Worm (Caenorhabditis elegans) whole organism, L3 larva: ENCODE results near the gene Y41E3.22.
"Not testable (repeated sequence)": the region's sequence is repeated elsewhere in the genome, so short reads cannot be mapped to it uniquely, and the experiment has no call there.

Experiments used
- ZK546.5 ChIP-seq: sonication (generic microtip); optimal IDR thresholded peaks from 2 replicates; lab custom pipeline; 2017; ENCODE audit warnings: missing biosample characterization, missing genetic modification characterization
- aly-2 ChIP-seq: fragments of 150-350 bp; optimal IDR thresholded peaks from 2 replicates; lab custom pipeline; 2014; ENCODE audit warnings: missing biosample characterization, missing genetic modification characterization
- ama-1 ChIP-seq: fragments of 150-350 bp; optimal IDR thresholded peaks from 2 replicates; lab custom pipeline; 2018
- ceh-16 ChIP-seq: sonication (generic microtip); optimal IDR thresholded peaks from 2 replicates; lab custom pipeline; 2017; ENCODE audit warnings: missing biosample characterization, missing genetic modification characterization
- ceh-28 ChIP-seq: fragments of 150-350 bp; optimal IDR thresholded peaks from 2 replicates; lab custom pipeline; 2014; ENCODE audit warnings: missing biosample characterization, missing genetic modification reagents, missing genetic modification characterization
- ceh-9 ChIP-seq: sonication (generic microtip); optimal IDR thresholded peaks from 2 replicates; lab custom pipeline; 2018; ENCODE audit warnings: missing biosample characterization, missing genetic modification characterization
- daf-12 ChIP-seq: fragments of 150-350 bp; optimal IDR thresholded peaks from 2 replicates; lab custom pipeline; 2014; ENCODE audit warnings: missing biosample characterization, missing genetic modification reagents, missing genetic modification characterization
- egl-27 ChIP-seq: sonication (generic microtip); optimal IDR thresholded peaks from 4 replicates; lab custom pipeline; 2017; ENCODE audit warnings: missing biosample characterization, missing genetic modification reagents, missing genetic modification characterization
- egl-5 ChIP-seq: fragments of 150-350 bp; optimal IDR thresholded peaks from 2 replicates; lab custom pipeline; 2017; ENCODE audit warnings: missing biosample characterization, missing genetic modification reagents, missing genetic modification characterization, inconsistent platforms
- elt-1 ChIP-seq: fragments of 150-350 bp; optimal IDR thresholded peaks from 2 replicates; lab custom pipeline; 2014; ENCODE audit warnings: missing biosample characterization, missing genetic modification characterization
- elt-2 ChIP-seq: sonication (generic microtip); optimal IDR thresholded peaks from 2 replicates; lab custom pipeline; 2016; ENCODE audit warnings: missing genetic modification reagents, mild to moderate bottlenecking, missing genetic modification characterization, missing compliant biosample characterization
- eor-1 ChIP-seq, 2 experiments: fragments of 150-350 bp; optimal IDR thresholded peaks; 2 replicates each; lab custom pipeline; 2014 to 2018; ENCODE audit warnings: missing biosample characterization in 2 of 2, missing genetic modification characterization in 2 of 2
- fkh-10 ChIP-seq: sonication (generic microtip); optimal IDR thresholded peaks from 2 replicates; lab custom pipeline; 2017; ENCODE audit warnings: missing biosample characterization, missing genetic modification reagents, missing genetic modification characterization
- fkh-2 ChIP-seq: fragments of 150-350 bp; optimal IDR thresholded peaks from 2 replicates; lab custom pipeline; 2014; ENCODE audit warnings: missing biosample characterization, missing genetic modification reagents, missing genetic modification characterization
- fos-1 ChIP-seq: fragments of 150-350 bp; optimal IDR thresholded peaks from 2 replicates; lab custom pipeline; 2014; ENCODE audit warnings: missing biosample characterization, missing genetic modification characterization
- jun-1 ChIP-seq: fragments of 150-350 bp; optimal IDR thresholded peaks from 2 replicates; lab custom pipeline; 2014; ENCODE audit warnings: missing biosample characterization, missing genetic modification reagents, missing genetic modification characterization
- lin-15B ChIP-seq: fragments of 150-350 bp; optimal IDR thresholded peaks from 2 replicates; lab custom pipeline; 2014; ENCODE audit warnings: missing biosample characterization, missing genetic modification characterization
- lin-39 ChIP-seq: fragments of 150-350 bp; optimal IDR thresholded peaks from 2 replicates; lab custom pipeline; 2018; ENCODE audit warnings: missing biosample characterization, missing genetic modification reagents, missing genetic modification characterization
- lsy-12 ChIP-seq: sonication (generic microtip); optimal IDR thresholded peaks from 2 replicates; lab custom pipeline; 2016; ENCODE audit warnings: mild to moderate bottlenecking, missing genetic modification characterization, missing compliant biosample characterization
- mdl-1 ChIP-seq: fragments of 150-350 bp; optimal IDR thresholded peaks from 2 replicates; lab custom pipeline; 2014; ENCODE audit warnings: missing biosample characterization, missing genetic modification characterization
- nfya-1 ChIP-seq: sonication (generic microtip); optimal IDR thresholded peaks from 2 replicates; lab custom pipeline; 2017; ENCODE audit warnings: missing genetic modification characterization, mild to moderate bottlenecking, missing compliant biosample characterization, antibody characterized with exemption, moderate library complexity; ENCODE audit not compliant: insufficient read depth
- nhr-23 ChIP-seq: fragments of 150-350 bp; optimal IDR thresholded peaks from 2 replicates; lab custom pipeline; 2014; ENCODE audit warnings: missing biosample characterization, missing genetic modification reagents, missing genetic modification characterization
- nhr-237 ChIP-seq: fragments of 150-350 bp; optimal IDR thresholded peaks from 2 replicates; lab custom pipeline; 2014; ENCODE audit warnings: missing biosample characterization, missing genetic modification characterization
- nhr-25 ChIP-seq: sonication (generic microtip); optimal IDR thresholded peaks from 2 replicates; lab custom pipeline; 2017; ENCODE audit warnings: missing biosample characterization, missing genetic modification characterization
- nhr-28 ChIP-seq: fragments of 150-350 bp; optimal IDR thresholded peaks from 2 replicates; lab custom pipeline; 2014; ENCODE audit warnings: missing biosample characterization, missing genetic modification characterization
- nhr-43 ChIP-seq: sonication (generic microtip); optimal IDR thresholded peaks from 2 replicates; lab custom pipeline; 2016; ENCODE audit warnings: mild to moderate bottlenecking, missing genetic modification characterization, missing compliant biosample characterization; ENCODE audit not compliant: poor library complexity, severe bottlenecking
- nhr-76 ChIP-seq: fragments of 150-350 bp; sonication (generic microtip); optimal IDR thresholded peaks from 5 replicates; lab custom pipeline; 2014; ENCODE audit warnings: missing biosample characterization, missing genetic modification characterization
- nhr-77 ChIP-seq: fragments of 150-350 bp; optimal IDR thresholded peaks from 2 replicates; lab custom pipeline; 2014; ENCODE audit warnings: missing biosample characterization, missing genetic modification characterization
- pqm-1 ChIP-seq: fragments of 150-350 bp; optimal IDR thresholded peaks from 2 replicates; lab custom pipeline; 2017; ENCODE audit warnings: missing biosample characterization, missing genetic modification characterization, inconsistent platforms
- sea-2 ChIP-seq: fragments of 150-350 bp; sonication (generic microtip); optimal IDR thresholded peaks from 4 replicates; lab custom pipeline; 2014; ENCODE audit warnings: missing biosample characterization, missing genetic modification reagents, missing genetic modification characterization
- tbx-2 ChIP-seq: sonication (generic microtip); optimal IDR thresholded peaks from 2 replicates; lab custom pipeline; 2016; ENCODE audit warnings: mild to moderate bottlenecking, missing genetic modification characterization, missing compliant biosample characterization
- unc-39 ChIP-seq: sonication (generic microtip); optimal IDR thresholded peaks from 4 replicates; lab custom pipeline; 2017; ENCODE audit warnings: missing biosample characterization, missing genetic modification characterization
- unc-62 ChIP-seq: fragments of 150-350 bp; sonication (generic microtip); optimal IDR thresholded peaks from 4 replicates; lab custom pipeline; 2014; ENCODE audit warnings: missing biosample characterization, missing genetic modification reagents, missing genetic modification characterization
- zag-1 ChIP-seq: fragments of 150-350 bp; optimal IDR thresholded peaks from 2 replicates; lab custom pipeline; 2014; ENCODE audit warnings: missing biosample characterization, missing genetic modification characterization
- ztf-11 ChIP-seq: fragments of 150-350 bp; optimal IDR thresholded peaks from 2 replicates; lab custom pipeline; 2014; ENCODE audit warnings: missing biosample characterization, missing genetic modification characterization
- ztf-4 ChIP-seq: fragments of 150-350 bp; optimal IDR thresholded peaks from 2 replicates; lab custom pipeline; 2014; ENCODE audit warnings: missing biosample characterization, missing genetic modification characterization

The Y41E3.22 gene

ce11 chrIV:14932640-14933039, 17.9 kb upstream of the Y41E3.22 start, which contains the start of gene Y57G11C.1131:
Gene Y57G11C.1131, plus strand, starts transcription at chrIV:14932972.
- TF ChIP-seq nhr-77 (tag; lab: Kevin White, UChicago) (no peak), fos-1 (no peak), ceh-9 (tag; lab: Kevin White, UChicago) (no peak), lin-39 (tag; lab: Kevin White, UChicago) (no peak), ama-1 (no peak), nhr-28 (tag; lab: Kevin White, UChicago) (no peak), nhr-43 (tag; lab: Kevin White, UChicago) (no peak), egl-5 (tag; lab: Kevin White, UChicago) (no peak), pqm-1 (tag; lab: Kevin White, UChicago) (no peak), ztf-11 (tag; lab: Kevin White, UChicago) (no peak), nfya-1 (tag; lab: Kevin White, UChicago) (no peak), fkh-10 (GFP tag; lab: Kevin White, UChicago) (no peak), lsy-12 (no peak), jun-1 (tag; lab: Kevin White, UChicago) (no peak), zag-1 (tag; lab: Kevin White, UChicago) (no peak), ZK546.5 (tag; lab: Kevin White, UChicago) (no peak)

- TF ChIP-seq unc-62 (GFP tag; lab: Kevin White, UChicago) = no peak
- no peak for TF ChIP-seq egl-27
- no peak for TF ChIP-seq elt-1 (tag; lab: Kevin White, UChicago)
- no peak for TF ChIP-seq jun-1 (tag; lab: Kevin White, UChicago)
- TF ChIP-seq daf-12 (tag; lab: Kevin White, UChicago) = no peak
- no peak for TF ChIP-seq ztf-4 (tag; lab: Kevin White, UChicago)
- no peak for TF ChIP-seq nhr-43 (tag; lab: Kevin White, UChicago)
- TF ChIP-seq eor-1 (tag; optimal IDR thresholded peaks at IDR 0.05; lab: Kevin White, UChicago) = no peak
- TF ChIP-seq ZK546.5 (tag; lab: Kevin White, UChicago) = no peak
- TF ChIP-seq nhr-77 (tag; lab: Kevin White, UChicago) = no peak
These were observed 13.5 kb upstream of the Y41E3.22 start, which contains the start of gene Y57G11C.1144 for ce11 chrIV:14937017-14937416. Gene Y57G11C.1144, plus strand, starts transcription at chrIV:14937317.

ce11 chrIV:14938596-14938995, 11.9 kb upstream of the Y41E3.22 start, which contains the start of gene Y57G11C.30:
Gene Y57G11C.30, plus strand, starts transcription at chrIV:14938896.
- not testable (repeated sequence) for TF ChIP-seq ceh-16; lsy-12; nhr-43 (tag; lab: Kevin White, UChicago)

- TF ChIP-seq eor-1 (tag; optimal IDR thresholded peaks at IDR 0.05; lab: Kevin White, UChicago) (no peak), elt-2 (tag; lab: Kevin White, UChicago) (no peak)
These were observed 6.3 kb upstream of the Y41E3.22 start, which contains the start of gene Y57G11C.48 for ce11 chrIV:14944234-14944633. Gene Y57G11C.48, minus strand, starts transcription at chrIV:14944334.

ce11 chrIV:14949048-14949447, 1.5 kb upstream of the Y41E3.22 start:
- TF ChIP-seq mdl-1 (tag; lab: Kevin White, UChicago) (no peak), ZK546.5 (tag; lab: Kevin White, UChicago) (no peak), fkh-2 (tag; lab: Kevin White, UChicago) (no peak), nhr-25 (no peak), sea-2 (GFP tag; lab: Kevin White, UChicago) (no peak)
- TF ChIP-seq, all 47 proteins: peak for 0

ce11 chrIV:14953802-14954201, 3.3 kb downstream of the Y41E3.22 start:
- TF ChIP-seq ZK546.5 (tag; lab: Kevin White, UChicago) (no peak), ceh-28 (tag; lab: Kevin White, UChicago) (no peak), fos-1 (no peak), egl-27 (no peak), nhr-237 (tag; lab: Kevin White, UChicago) (no peak), nhr-23 (no peak), ceh-9 (tag; lab: Kevin White, UChicago) (no peak), unc-39 (tag; lab: Kevin White, UChicago) (no peak), nhr-77 (tag; lab: Kevin White, UChicago) (no peak), nhr-76 (tag; lab: Kevin White, UChicago) (no peak), sea-2 (GFP tag; lab: Kevin White, UChicago) (no peak), pqm-1 (tag; lab: Kevin White, UChicago) (no peak), aly-2 (tag; lab: Kevin White, UChicago) (no peak), lin-15B (tag; lab: Kevin White, UChicago) (no peak), tbx-2 (tag; lab: Kevin White, UChicago) (no peak), egl-5 (tag; lab: Kevin White, UChicago) (no peak), unc-62 (GFP tag; lab: Kevin White, UChicago) (no peak)
